Fruit fly (Drosophila melanogaster) whole organism, adult: ENCODE results near the gene CG14546.

Experiments used
- CG11617 ChIP-seq: fragments of 200-800 bp; sonication (Bioruptor generic); optimal IDR thresholded peaks from 2 replicates; lab custom pipeline; 2017; ENCODE audit warnings: mild to moderate bottlenecking, missing biosample characterization, missing genetic modification reagents, missing genetic modification characterization
- CG14711 ChIP-seq: fragments of 200-800 bp; sonication (Bioruptor generic); optimal IDR thresholded peaks from 2 replicates; lab custom pipeline; 2018; ENCODE audit warnings: missing biosample characterization, mild to moderate bottlenecking, missing genetic modification characterization, moderate library complexity
- CG33017 ChIP-seq: fragments of 200-800 bp; sonication (Bioruptor generic); optimal IDR thresholded peaks from 2 replicates; lab custom pipeline; 2018; ENCODE audit warnings: missing biosample characterization, mild to moderate bottlenecking, missing genetic modification characterization, moderate library complexity
- CG5204 ChIP-seq: fragments of 200-800 bp; sonication (Bioruptor generic); optimal IDR thresholded peaks from 2 replicates; lab custom pipeline; 2016; ENCODE audit warnings: missing biosample characterization, missing genetic modification characterization
- CG7045 ChIP-seq: fragments of 200-800 bp; sonication (Bioruptor generic); optimal IDR thresholded peaks from 2 replicates; lab custom pipeline; 2017; ENCODE audit warnings: missing biosample characterization, mild to moderate bottlenecking, missing genetic modification characterization
- bab1 ChIP-seq: fragments of 200-800 bp; sonication (Bioruptor generic); optimal IDR thresholded peaks from 3 replicates; lab custom pipeline; 2019; ENCODE audit warnings: missing biosample characterization, mild to moderate bottlenecking, missing genetic modification characterization, moderate library complexity
- cnc ChIP-seq, 2 experiments: fragments of >200 bp; optimal IDR thresholded peaks; 2 replicates each; lab custom pipeline; 2017
- kay ChIP-seq: fragments of 200-800 bp; sonication (Bioruptor generic); peaks from one replicate; lab custom pipeline; 2016; ENCODE audit warnings: missing biosample characterization, missing genetic modification characterization, borderline replicate concordance
- ovo ChIP-seq: fragments of 200-800 bp; sonication (Bioruptor generic); optimal IDR thresholded peaks from 2 replicates; lab custom pipeline; 2016; ENCODE audit warnings: missing biosample characterization, missing genetic modification characterization

DNA sequence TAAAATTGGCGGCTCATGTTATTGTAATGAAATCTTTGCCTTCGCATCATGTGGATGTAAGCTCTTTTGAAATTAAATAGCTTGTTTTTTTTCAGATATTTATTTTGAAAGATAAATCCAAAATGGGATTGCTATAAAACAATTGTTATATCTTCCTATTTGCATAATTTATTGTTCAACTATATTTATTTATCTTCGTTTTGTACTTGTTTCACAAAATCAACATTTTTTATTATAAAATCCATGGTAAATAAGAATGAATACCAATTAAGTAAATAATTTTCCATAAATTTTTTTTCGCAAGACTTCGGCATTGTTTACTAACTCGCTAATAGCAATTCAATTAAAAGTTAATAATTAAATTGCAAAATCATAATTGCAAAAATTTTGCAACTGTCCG lies at the start of gene CG14546:
- TF ChIP-seq CG5204 (GFP tag; lab: Kevin White, UChicago) (no peak), CG14711 (no peak), ovo (no peak), CG7045 (no peak), kay (GFP tag; lab: Kevin White, UChicago) (no peak), cnc (optimal IDR thresholded peaks at IDR 0.05; lab: Kevin White, UChicago) (no peak), CG11617 (no peak), CG33017 (tag; lab: Kevin White, UChicago) (no peak), bab1 (GFP tag; lab: Kevin White, UChicago) (no peak)
